Worm (Caenorhabditis elegans): ENCODE measurements around the gene lact-8.

ce11 chrV:11065513-11065912 is 27.9 kb downstream of the lact-8 start, which contains the start of gene nlp-80:
- no peak for TF ChIP-seq dao-5 (tag; optimal IDR thresholded peaks at IDR 0.05)
- no peak for TF ChIP-seq him-1 (tag; optimal IDR thresholded peaks at IDR 0.05)
- TF ChIP-seq W03F9.2 (tag; optimal IDR thresholded peaks at IDR 0.05): no peak
